Worm (Caenorhabditis elegans): ENCODE data around the gene F59E12.15.

- TF ChIP-seq lin-39 (tag; optimal IDR thresholded peaks at IDR 0.05) (no peak), lin-11 (tag; optimal IDR thresholded peaks at IDR 0.05) (no peak), R02D3.7 (tag; optimal IDR thresholded peaks at IDR 0.05) (no peak), snpc-4 (tag; optimal IDR thresholded peaks at IDR 0.05) (peak; percentile 20), ama-1 (optimal IDR thresholded peaks at IDR 0.05) (no peak)
These were observed 21.2 kb upstream of the F59E12.15 start, which contains the start of the genes sam-4, F59E12.17 and zyg-1 for ce11 chrII:5649236-5650004.

All from whole organism, L2 larva.